Worm (Caenorhabditis elegans) whole organism, young adult: ENCODE data around the gene dph-1.

Source experiments
- aptf-3 ChIP-seq: fragments of 200-800 bp; sonication (Bioruptor generic); IDR thresholded peaks from 2 replicates; pipeline ENCODE4 v1.3.6; 2022; ENCODE audit warnings: missing genetic modification characterization, missing compliant biosample characterization
- gei-17 ChIP-seq: fragments of 200-800 bp; sonication (Bioruptor generic); optimal IDR thresholded peaks from 2 replicates; lab custom pipeline; 2018; ENCODE audit warnings: mild to moderate bottlenecking, missing genetic modification characterization, missing compliant biosample characterization
- pha-4 ChIP-seq: fragments of 150-350 bp; sonication (generic microtip); optimal IDR thresholded peaks from 2 replicates; lab custom pipeline; 2014; ENCODE audit warnings: missing biosample characterization, missing genetic modification reagents, missing genetic modification characterization
- unc-62 ChIP-seq: fragments of 150-350 bp; optimal IDR thresholded peaks from 2 replicates; lab custom pipeline; 2014; ENCODE audit warnings: missing biosample characterization, missing genetic modification reagents, missing genetic modification characterization

DNA sequence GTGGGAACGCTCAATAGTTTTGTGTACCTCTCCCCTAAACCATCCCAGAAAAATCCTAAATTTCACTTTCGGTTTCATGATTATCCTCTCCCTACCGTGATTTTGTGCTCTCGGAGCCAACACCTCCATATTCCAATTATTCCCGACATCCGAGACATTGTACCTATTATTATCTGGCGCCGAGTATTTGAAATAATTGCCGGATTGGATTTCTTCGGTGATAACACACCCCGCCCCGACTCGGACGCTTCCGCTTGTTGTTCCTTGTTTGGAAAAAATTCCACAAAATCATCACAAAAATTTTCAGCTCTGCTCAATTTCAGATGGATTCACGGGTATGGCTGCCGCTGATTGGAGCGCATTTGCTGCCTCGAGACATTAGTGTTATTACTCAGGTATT is 38.5 kb downstream of the dph-1 start, which contains the start of gene lin-48:
- TF ChIP-seq gei-17 (GFP tag; lab: Kevin White, UChicago) (no peak), unc-62 (GFP tag; lab: Kevin White, UChicago) (no peak), aptf-3 (GFP tag; lab: Robert Waterston, UW) (no peak), pha-4 (tag; lab: Kevin White, UChicago) (no peak)
